Worm (Caenorhabditis elegans): ENCODE measurements around the gene kin-30.

ce11 chrV:15232200-15232599, 12.4 kb upstream of the kin-30 start, which contains the start of gene srw-13:
- no peak for TF ChIP-seq unc-62 (GFP tag; optimal IDR thresholded peaks at IDR 0.05)
- no peak for TF ChIP-seq nhr-47 (tag; optimal IDR thresholded peaks at IDR 0.05)
- no peak for TF ChIP-seq elt-2 (tag; optimal IDR thresholded peaks at IDR 0.05)
- no peak for TF ChIP-seq lin-39 (tag; optimal IDR thresholded peaks at IDR 0.05)
- TF ChIP-seq nhr-77 (tag; optimal IDR thresholded peaks at IDR 0.05): no peak
- no peak for TF ChIP-seq lir-3 (tag; optimal IDR thresholded peaks at IDR 0.05; ENCODE audit: poor library complexity)
- no peak for TF ChIP-seq swsn-7 (tag; optimal IDR thresholded peaks at IDR 0.05)
- TF ChIP-seq snpc-4 (tag; optimal IDR thresholded peaks at IDR 0.05): no peak
- TF ChIP-seq ama-1 (optimal IDR thresholded peaks at IDR 0.05): no peak
- TF ChIP-seq lsy-2 (tag; optimal IDR thresholded peaks at IDR 0.05): no peak
- TF ChIP-seq zag-1 (tag; optimal IDR thresholded peaks at IDR 0.05): no peak
- TF ChIP-seq ets-5 (GFP tag; IDR thresholded peaks at IDR 0.05): no peak
- TF ChIP-seq tbx-2 (tag; optimal IDR thresholded peaks at IDR 0.05): no peak
